Worm (Caenorhabditis elegans) whole organism, late embryonic: Measurements from ENCODE around the gene rfip-1.

Experiments
- F13H6.1 ChIP-seq: sonication (generic microtip); optimal IDR thresholded peaks from 2 replicates; lab custom pipeline; 2016; ENCODE audit warnings: missing genetic modification characterization, missing compliant biosample characterization
- ceh-9 ChIP-seq: sonication (generic microtip); optimal IDR thresholded peaks from 2 replicates; lab custom pipeline; 2016; ENCODE audit warnings: mild to moderate bottlenecking, missing genetic modification characterization, inconsistent platforms, missing compliant biosample characterization
- elt-2 ChIP-seq: sonication (generic microtip); optimal IDR thresholded peaks from 2 replicates; lab custom pipeline; 2016; ENCODE audit warnings: missing genetic modification reagents, missing genetic modification characterization, missing compliant biosample characterization
- hlh-30 ChIP-seq: sonication (generic microtip); optimal IDR thresholded peaks from 2 replicates; lab custom pipeline; 2017; ENCODE audit warnings: antibody characterized with exemption, missing genetic modification characterization, missing compliant biosample characterization; ENCODE audit not compliant: insufficient read depth
- hlh-8 ChIP-seq: sonication (generic microtip); optimal IDR thresholded peaks from 2 replicates; lab custom pipeline; 2016; ENCODE audit warnings: missing genotype, missing genetic modification characterization, missing compliant biosample characterization
- nhr-11 ChIP-seq: fragments of 150-350 bp; optimal IDR thresholded peaks from 2 replicates; lab custom pipeline; 2014; ENCODE audit warnings: missing biosample characterization, missing genetic modification characterization

DNA sequence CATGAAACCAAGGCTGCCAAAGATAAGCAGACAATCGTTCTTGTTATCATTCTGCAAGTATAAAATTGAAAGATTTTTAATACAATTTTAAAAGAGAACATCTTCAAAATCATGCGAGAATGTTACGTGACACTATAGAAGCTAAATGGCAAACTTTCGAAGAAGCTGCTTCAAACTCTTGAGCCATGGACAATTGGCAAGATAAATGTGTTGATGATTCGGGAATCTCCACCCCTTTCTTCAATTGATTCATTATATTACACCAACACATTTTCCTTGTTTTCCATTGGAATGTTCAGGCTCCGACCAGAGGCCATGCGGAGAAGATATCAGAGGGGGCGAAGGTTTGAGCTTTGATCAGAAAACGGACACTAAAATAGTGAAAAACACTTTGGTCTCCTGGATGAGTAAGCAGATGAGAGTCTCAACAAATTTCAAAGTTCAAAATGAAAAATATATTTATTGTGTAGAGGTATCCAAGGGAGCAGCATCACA lies 43.3 kb upstream of the rfip-1 start, which contains the start of gene lec-5:
- TF ChIP-seq F13H6.1 (no peak), hlh-8 (tag; lab: Kevin White, UChicago) (no peak), hlh-30 (tag; lab: Kevin White, UChicago) (no peak), nhr-11 (tag; lab: Kevin White, UChicago) (no peak), ceh-9 (no peak), elt-2 (tag; lab: Kevin White, UChicago) (no peak)
